Fruit fly (Drosophila melanogaster): ENCODE results near the gene CG12991.

DNA sequence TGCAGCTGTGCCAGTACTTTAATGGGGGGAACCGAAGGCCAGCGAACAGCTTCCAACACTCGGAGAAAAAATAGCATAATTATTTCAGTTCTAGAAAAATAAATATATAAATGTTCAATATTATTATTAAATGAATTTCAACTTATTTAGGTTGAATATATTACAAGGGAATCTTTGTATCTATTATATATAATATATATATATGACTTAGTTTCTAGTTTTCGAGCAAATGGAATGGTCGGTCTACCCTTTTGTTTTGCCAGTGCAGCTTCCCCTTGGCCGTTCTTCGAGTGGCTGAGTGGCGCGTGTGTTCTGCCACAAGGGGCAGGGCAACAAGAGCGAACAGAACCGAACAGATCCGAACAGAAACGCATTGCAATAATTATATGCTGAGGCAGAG is 42.4 kb upstream of the CG12991 start:
- TF ChIP-seq CG31388 (GFP tag; optimal IDR thresholded peaks at IDR 0.05): no peak
- no peak for TF ChIP-seq grn (GFP tag; optimal IDR thresholded peaks at IDR 0.05)
- TF ChIP-seq ac (GFP tag; optimal IDR thresholded peaks at IDR 0.05): no peak
- TF ChIP-seq shn (GFP tag; optimal IDR thresholded peaks at IDR 0.05): no peak
- TF ChIP-seq Dek (tag; optimal IDR thresholded peaks at IDR 0.05): no peak
- TF ChIP-seq p53 (GFP tag; optimal IDR thresholded peaks at IDR 0.05): no peak
- no peak for TF ChIP-seq Dip2 (GFP tag; IDR thresholded peaks at IDR 0.05)
- TF ChIP-seq knrl (GFP tag; IDR thresholded peaks at IDR 0.05; ENCODE audit: partially characterized antibody): no peak
- TF ChIP-seq Jarid2 (GFP tag; optimal IDR thresholded peaks at IDR 0.05): no peak

Data from whole organism, embryonic.